Fruit fly (Drosophila melanogaster): Measurements from ENCODE around the gene Mur2B.

Mur2B gene

dm6 chrX:1614357-1614756 is 54.2 kb downstream of the Mur2B start:
- TF ChIP-seq psq (optimal IDR thresholded peaks at IDR 0.05), result no peak
- TF ChIP-seq pan (optimal IDR thresholded peaks at IDR 0.05), result no peak
- TF ChIP-seq usp (GFP tag; optimal IDR thresholded peaks at IDR 0.05), result no peak
- TF ChIP-seq EcR (GFP tag; optimal IDR thresholded peaks at IDR 0.05), result peak in 1 of 2 experiments; percentile 53
- TF ChIP-seq CG8478 (optimal IDR thresholded peaks at IDR 0.05), result no peak
- no peak for TF ChIP-seq Dll (optimal IDR thresholded peaks at IDR 0.05)

dm6 chrX:1613231-1613869 is 55.2 kb downstream of the Mur2B start:
- TF ChIP-seq usp (GFP tag; optimal IDR thresholded peaks at IDR 0.05), result no peak
- TF ChIP-seq CG8478 (optimal IDR thresholded peaks at IDR 0.05), result no peak
- no peak for TF ChIP-seq Dll (optimal IDR thresholded peaks at IDR 0.05)
- TF ChIP-seq psq (optimal IDR thresholded peaks at IDR 0.05), result no peak
- TF ChIP-seq EcR (GFP tag; optimal IDR thresholded peaks at IDR 0.05), result no peak
- no peak for TF ChIP-seq pan (optimal IDR thresholded peaks at IDR 0.05)

dm6 chrX:1611653-1612319 is 56.8 kb downstream of the Mur2B start:
- TF ChIP-seq pan (optimal IDR thresholded peaks at IDR 0.05) (no peak), usp (GFP tag; optimal IDR thresholded peaks at IDR 0.05) (no peak), CG8478 (optimal IDR thresholded peaks at IDR 0.05) (no peak), psq (optimal IDR thresholded peaks at IDR 0.05) (no peak), Dll (optimal IDR thresholded peaks at IDR 0.05) (no peak), EcR (GFP tag; optimal IDR thresholded peaks at IDR 0.05) (no peak)

- TF ChIP-seq CG8478 (optimal IDR thresholded peaks at IDR 0.05) (no peak), pan (optimal IDR thresholded peaks at IDR 0.05) (no peak), usp (GFP tag; optimal IDR thresholded peaks at IDR 0.05) (no peak), EcR (GFP tag; optimal IDR thresholded peaks at IDR 0.05) (no peak), psq (optimal IDR thresholded peaks at IDR 0.05) (no peak), Dll (optimal IDR thresholded peaks at IDR 0.05) (no peak)
These were observed 58.5 kb downstream of the Mur2B start for dm6 chrX:1610079-1610478.

dm6 chrX:1608536-1608935 is 60.1 kb downstream of the Mur2B start:
- no peak for TF ChIP-seq Dll (optimal IDR thresholded peaks at IDR 0.05)
- no peak for TF ChIP-seq CG8478 (optimal IDR thresholded peaks at IDR 0.05)
- no peak for TF ChIP-seq usp (GFP tag; optimal IDR thresholded peaks at IDR 0.05)
- TF ChIP-seq psq (optimal IDR thresholded peaks at IDR 0.05), result no peak
- no peak for TF ChIP-seq EcR (GFP tag; optimal IDR thresholded peaks at IDR 0.05)
- TF ChIP-seq pan (optimal IDR thresholded peaks at IDR 0.05), result no peak

- no peak for TF ChIP-seq psq (optimal IDR thresholded peaks at IDR 0.05)
- no peak for TF ChIP-seq Dll (optimal IDR thresholded peaks at IDR 0.05)
- TF ChIP-seq usp (GFP tag; optimal IDR thresholded peaks at IDR 0.05), result no peak
- no peak for TF ChIP-seq EcR (GFP tag; optimal IDR thresholded peaks at IDR 0.05)
- TF ChIP-seq CG8478 (optimal IDR thresholded peaks at IDR 0.05), result no peak
- no peak for TF ChIP-seq pan (optimal IDR thresholded peaks at IDR 0.05)
These were observed 60.8 kb downstream of the Mur2B start for dm6 chrX:1607810-1608209.

- no peak for TF ChIP-seq EcR (GFP tag; optimal IDR thresholded peaks at IDR 0.05)
- TF ChIP-seq usp (GFP tag; optimal IDR thresholded peaks at IDR 0.05), result no peak
- TF ChIP-seq CG8478 (optimal IDR thresholded peaks at IDR 0.05), result no peak
- TF ChIP-seq pan (optimal IDR thresholded peaks at IDR 0.05), result no peak
- no peak for TF ChIP-seq Dll (optimal IDR thresholded peaks at IDR 0.05)
- no peak for TF ChIP-seq psq (optimal IDR thresholded peaks at IDR 0.05)
These were observed 62.5 kb downstream of the Mur2B start for dm6 chrX:1606064-1606463.

dm6 chrX:1595714-1596113 is 72.9 kb downstream of the Mur2B start:
- TF ChIP-seq pan (optimal IDR thresholded peaks at IDR 0.05) (no peak), usp (GFP tag; optimal IDR thresholded peaks at IDR 0.05) (no peak), CG8478 (optimal IDR thresholded peaks at IDR 0.05) (no peak), Dll (optimal IDR thresholded peaks at IDR 0.05) (no peak), psq (optimal IDR thresholded peaks at IDR 0.05) (no peak), EcR (GFP tag; optimal IDR thresholded peaks at IDR 0.05) (no peak)

dm6 chrX:1593901-1594300 is 74.7 kb downstream of the Mur2B start:
- TF ChIP-seq pan (optimal IDR thresholded peaks at IDR 0.05) (no peak), EcR (GFP tag; optimal IDR thresholded peaks at IDR 0.05) (no peak), psq (optimal IDR thresholded peaks at IDR 0.05) (no peak), Dll (optimal IDR thresholded peaks at IDR 0.05) (no peak), CG8478 (optimal IDR thresholded peaks at IDR 0.05) (no peak), usp (GFP tag; optimal IDR thresholded peaks at IDR 0.05) (no peak)

dm6 chrX:1593352-1593751 is 75.2 kb downstream of the Mur2B start:
- TF ChIP-seq EcR (GFP tag; optimal IDR thresholded peaks at IDR 0.05) (no peak), pan (optimal IDR thresholded peaks at IDR 0.05) (no peak), CG8478 (optimal IDR thresholded peaks at IDR 0.05) (no peak), usp (GFP tag; optimal IDR thresholded peaks at IDR 0.05) (no peak), psq (optimal IDR thresholded peaks at IDR 0.05) (no peak), Dll (optimal IDR thresholded peaks at IDR 0.05) (no peak)

dm6 chrX:1587817-1588216 is 80.8 kb downstream of the Mur2B start:
- no peak for TF ChIP-seq pan (optimal IDR thresholded peaks at IDR 0.05)
- no peak for TF ChIP-seq CG8478 (optimal IDR thresholded peaks at IDR 0.05)
- no peak for TF ChIP-seq psq (optimal IDR thresholded peaks at IDR 0.05)

dm6 chrX:1581121-1581520 is 87.5 kb downstream of the Mur2B start:
- TF ChIP-seq pan (optimal IDR thresholded peaks at IDR 0.05) (no peak), Dll (optimal IDR thresholded peaks at IDR 0.05) (no peak), EcR (GFP tag; optimal IDR thresholded peaks at IDR 0.05) (no peak), CG8478 (optimal IDR thresholded peaks at IDR 0.05) (no peak), psq (optimal IDR thresholded peaks at IDR 0.05) (no peak)
